Worm (Caenorhabditis elegans) whole organism, L3 larva: ENCODE results near the gene egl-18.

Experiments
- mdl-1 ChIP-seq: fragments of 150-350 bp; optimal IDR thresholded peaks from 2 replicates; lab custom pipeline; 2014; ENCODE audit warnings: missing biosample characterization, missing genetic modification characterization
- nhr-28 ChIP-seq: fragments of 150-350 bp; optimal IDR thresholded peaks from 2 replicates; lab custom pipeline; 2014; ENCODE audit warnings: missing biosample characterization, missing genetic modification characterization
- zag-1 ChIP-seq: fragments of 150-350 bp; optimal IDR thresholded peaks from 2 replicates; lab custom pipeline; 2014; ENCODE audit warnings: missing biosample characterization, missing genetic modification characterization
- ztf-11 ChIP-seq: fragments of 150-350 bp; optimal IDR thresholded peaks from 2 replicates; lab custom pipeline; 2014; ENCODE audit warnings: missing biosample characterization, missing genetic modification characterization

DNA sequence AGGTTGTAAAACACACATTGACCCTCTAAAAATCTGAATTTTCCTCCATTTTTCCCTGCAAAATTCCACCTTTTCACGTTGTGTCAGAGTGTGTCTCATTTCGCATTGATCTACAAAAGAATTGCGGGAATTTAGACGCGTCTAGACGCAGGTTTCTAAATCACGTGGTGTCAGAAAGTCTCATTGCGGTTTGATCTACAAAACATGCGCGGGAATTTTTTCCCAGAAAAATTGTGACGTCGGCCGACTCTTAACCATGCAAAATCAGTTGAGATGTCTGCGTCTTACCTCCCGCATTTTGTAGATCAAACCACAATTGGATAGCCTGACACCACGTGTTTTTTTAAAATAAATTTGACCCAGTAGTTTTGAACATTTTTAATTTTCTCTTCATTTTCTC is 6.8 kb downstream of the egl-18 start:
- no peak for TF ChIP-seq ztf-11 (tag; lab: Kevin White, UChicago)
- TF ChIP-seq zag-1 (tag; lab: Kevin White, UChicago): no peak
- no peak for TF ChIP-seq nhr-28 (tag; lab: Kevin White, UChicago)
- no peak for TF ChIP-seq mdl-1
